Fruit fly (Drosophila melanogaster) whole organism, embryonic: ENCODE measurements around the gene Acp63F.

Experiments used
- CG10209 ChIP-seq: fragments of 200-800 bp; sonication (Bioruptor generic); optimal IDR thresholded peaks from 3 replicates; lab custom pipeline; 2017; ENCODE audit warnings: missing biosample characterization, mild to moderate bottlenecking, missing genetic modification characterization, missing genetic modification reagents
- CG10366 ChIP-seq: fragments of 200-800 bp; sonication (Bioruptor generic); IDR thresholded peaks from 2 replicates; pipeline ENCODE4 v1.3.6; 2022; ENCODE audit warnings: missing biosample characterization, missing genetic modification characterization
- CG11085 ChIP-seq: fragments of 200-800 bp; sonication (Bioruptor generic); IDR thresholded peaks from 2 replicates; pipeline ENCODE4 v1.3.6; 2022; ENCODE audit warnings: missing biosample characterization, missing genetic modification characterization
- CG12155 ChIP-seq: fragments of 200-800 bp; sonication (Bioruptor generic); optimal IDR thresholded peaks from 3 replicates; lab custom pipeline; 2016; ENCODE audit warnings: missing biosample characterization, missing genetic modification characterization
- CG12299 ChIP-seq: fragments of 200-800 bp; sonication (Bioruptor generic); optimal IDR thresholded peaks from 2 replicates; lab custom pipeline; 2018; ENCODE audit warnings: missing biosample characterization, mild to moderate bottlenecking, missing genetic modification characterization
- CG12659 ChIP-seq: fragments of 200-800 bp; sonication (Bioruptor generic); optimal IDR thresholded peaks from 3 replicates; lab custom pipeline; 2017; ENCODE audit warnings: mild to moderate bottlenecking, missing biosample characterization, missing genetic modification reagents, missing genetic modification characterization
- CG13894 ChIP-seq: fragments of 200-800 bp; sonication (Bioruptor generic); optimal IDR thresholded peaks from 3 replicates; lab custom pipeline; 2018; ENCODE audit warnings: missing biosample characterization, mild to moderate bottlenecking, missing genetic modification characterization, moderate library complexity
- CG15269 ChIP-seq: fragments of 200-800 bp; sonication (Bioruptor generic); optimal IDR thresholded peaks from 2 replicates; lab custom pipeline; 2018; ENCODE audit warnings: missing biosample characterization, mild to moderate bottlenecking, missing genetic modification characterization, moderate library complexity
- CG17186 ChIP-seq: fragments of 200-800 bp; sonication (Bioruptor generic); optimal IDR thresholded peaks from 3 replicates; lab custom pipeline; 2017; ENCODE audit warnings: missing biosample characterization, missing genetic modification reagents, missing genetic modification characterization
- CG17385 ChIP-seq: fragments of 200-800 bp; sonication (Bioruptor generic); optimal IDR thresholded peaks from 3 replicates; lab custom pipeline; 2018; ENCODE audit warnings: missing biosample characterization, mild to moderate bottlenecking, missing genetic modification characterization
- CG2116 ChIP-seq: fragments of 200-800 bp; sonication (Bioruptor generic); optimal IDR thresholded peaks from 3 replicates; lab custom pipeline; 2018; ENCODE audit warnings: missing biosample characterization, mild to moderate bottlenecking, missing genetic modification characterization
- CG2202 ChIP-seq: fragments of 200-800 bp; sonication (Bioruptor generic); optimal IDR thresholded peaks from 2 replicates; lab custom pipeline; 2018; ENCODE audit warnings: missing biosample characterization, mild to moderate bottlenecking, missing genetic modification characterization
- CG2712 ChIP-seq: fragments of 200-800 bp; optimal IDR thresholded peaks from 3 replicates; lab custom pipeline; 2019; ENCODE audit warnings: missing biosample characterization, mild to moderate bottlenecking, missing genetic modification characterization, moderate library complexity
- CG31388 ChIP-seq: fragments of 200-800 bp; sonication (Bioruptor generic); optimal IDR thresholded peaks from 2 replicates; lab custom pipeline; 2016; ENCODE audit warnings: missing biosample characterization, missing genetic modification characterization
- CG3281 ChIP-seq: fragments of 200-800 bp; sonication (Bioruptor generic); optimal IDR thresholded peaks from 3 replicates; lab custom pipeline; 2017; ENCODE audit warnings: missing biosample characterization, mild to moderate bottlenecking, missing genetic modification characterization
- CG33213 ChIP-seq: fragments of 200-800 bp; sonication (Bioruptor generic); optimal IDR thresholded peaks from 3 replicates; lab custom pipeline; 2016; ENCODE audit warnings: missing biosample characterization, missing genetic modification characterization
- CG3726 ChIP-seq: fragments of 200-800 bp; sonication (Bioruptor generic); IDR thresholded peaks from 3 replicates; pipeline ENCODE4, ENCODE4 v1.3.6; 2022; ENCODE audit warnings: missing biosample characterization, missing genetic modification characterization
- CG5180 ChIP-seq: fragments of 200-800 bp; sonication (Bioruptor generic); optimal IDR thresholded peaks from 3 replicates; lab custom pipeline; 2017; ENCODE audit warnings: missing biosample characterization, missing genetic modification characterization, mild to moderate bottlenecking, moderate library complexity, missing genetic modification reagents
- CG6254 ChIP-seq: fragments of 200-800 bp; sonication (Bioruptor generic); optimal IDR thresholded peaks from 3 replicates; lab custom pipeline; 2017; ENCODE audit warnings: mild to moderate bottlenecking, missing biosample characterization, missing genetic modification reagents, missing genetic modification characterization
- CG6813 ChIP-seq: fragments of 200-800 bp; sonication (Bioruptor generic); optimal IDR thresholded peaks from 2 replicates; lab custom pipeline; 2017; ENCODE audit warnings: missing biosample characterization, missing genetic modification characterization, mild to moderate bottlenecking, moderate library complexity, missing genetic modification reagents
- CG7372 ChIP-seq: fragments of 200-800 bp; sonication (Bioruptor generic); IDR thresholded peaks from 2 replicates; pipeline ENCODE4 v1.3.6; 2022; ENCODE audit warnings: missing biosample characterization, missing genetic modification characterization
- CG8290 ChIP-seq, 3 experiments: fragments of 200-800 bp; sonication (Bioruptor generic); optimal IDR thresholded peaks; 2 replicates each; lab custom pipeline; 2016 to 2019; ENCODE audit warnings: missing biosample characterization in 3 of 3, missing genetic modification characterization in 3 of 3, mild to moderate bottlenecking in 2 of 3, moderate library complexity in 1 of 3
- CG8359 ChIP-seq: fragments of 200-800 bp; sonication (Bioruptor generic); optimal IDR thresholded peaks from 2 replicates; lab custom pipeline; 2017; ENCODE audit warnings: missing biosample characterization, mild to moderate bottlenecking, missing genetic modification characterization, borderline replicate concordance
- CG9437 ChIP-seq: fragments of 200-800 bp; sonication (Bioruptor generic); optimal IDR thresholded peaks from 2 replicates; lab custom pipeline; 2018; ENCODE audit warnings: missing biosample characterization, mild to moderate bottlenecking, missing genetic modification characterization
- Chrac-16 ChIP-seq: fragments of 200-800 bp; sonication (Bioruptor generic); optimal IDR thresholded peaks from 3 replicates; lab custom pipeline; 2016; ENCODE audit warnings: missing biosample characterization, missing genetic modification characterization
- HLHmδ ChIP-seq: fragments of 200-800 bp; sonication (Bioruptor generic); optimal IDR thresholded peaks from 2 replicates; lab custom pipeline; 2018; ENCODE audit warnings: missing biosample characterization, mild to moderate bottlenecking, missing genetic modification characterization, moderate library complexity
- Meics ChIP-seq: fragments of 200-800 bp; sonication (Bioruptor generic); optimal IDR thresholded peaks from 2 replicates; lab custom pipeline; 2017; ENCODE audit warnings: missing biosample characterization, mild to moderate bottlenecking, missing genetic modification characterization
- Poxn ChIP-seq: fragments of 200-800 bp; sonication (Bioruptor generic); IDR thresholded peaks from 2 replicates; pipeline ENCODE4 v1.3.6; 2022; ENCODE audit warnings: missing biosample characterization, missing genetic modification characterization
- Ptx1 ChIP-seq: fragments of 200-800 bp; sonication (Bioruptor generic); IDR thresholded peaks from 2 replicates; pipeline ENCODE4 v1.3.6; 2022; ENCODE audit warnings: missing biosample characterization, missing genetic modification characterization
- Sox100B ChIP-seq: fragments of 200-800 bp; sonication (Bioruptor generic); optimal IDR thresholded peaks from 3 replicates; lab custom pipeline; 2018; ENCODE audit warnings: missing biosample characterization, mild to moderate bottlenecking, missing genetic modification characterization
- Xrp1 ChIP-seq: fragments of 200-800 bp; sonication (Bioruptor generic); IDR thresholded peaks from 2 replicates; pipeline ENCODE4 v1.3.6; 2022; ENCODE audit warnings: missing biosample characterization, missing genetic modification characterization
- ac ChIP-seq: fragments of 200-800 bp; sonication (Bioruptor generic); optimal IDR thresholded peaks from 3 replicates; lab custom pipeline; 2017; ENCODE audit warnings: missing biosample characterization, mild to moderate bottlenecking, missing genetic modification characterization
- ato ChIP-seq: fragments of 200-800 bp; sonication (Bioruptor generic); IDR thresholded peaks from 2 replicates; pipeline ENCODE4 v1.3.6; 2022; ENCODE audit warnings: missing biosample characterization, missing genetic modification characterization; ENCODE audit not compliant: partially characterized antibody
- bowl ChIP-seq: fragments of 200-800 bp; sonication (Bioruptor generic); IDR thresholded peaks from 2 replicates; pipeline ENCODE4 v1.3.6; 2022; ENCODE audit warnings: missing biosample characterization, missing genetic modification characterization
- btn ChIP-seq: fragments of 200-800 bp; sonication (Bioruptor generic); optimal IDR thresholded peaks from 2 replicates; lab custom pipeline; 2016; ENCODE audit warnings: missing biosample characterization, missing genetic modification characterization
- dpn ChIP-seq, 2 experiments: fragments of 200-800 bp; sonication (Bioruptor generic); optimal IDR thresholded peaks; 3 replicates each; lab custom pipeline; 2016; ENCODE audit warnings: missing biosample characterization in 2 of 2, missing genetic modification characterization in 2 of 2
- ftz-f1 ChIP-seq: fragments of 200-800 bp; sonication (Bioruptor generic); optimal IDR thresholded peaks from 2 replicates; lab custom pipeline; 2016; ENCODE audit warnings: missing biosample characterization, missing genetic modification characterization
- fu2 ChIP-seq: fragments of 200-800 bp; sonication (Bioruptor generic); optimal IDR thresholded peaks from 2 replicates; lab custom pipeline; 2016; ENCODE audit warnings: missing biosample characterization, missing genetic modification characterization
- gcm2 ChIP-seq: fragments of 200-800 bp; sonication (Bioruptor generic); optimal IDR thresholded peaks from 2 replicates; lab custom pipeline; 2016; ENCODE audit warnings: missing biosample characterization, missing genetic modification characterization
- gro ChIP-seq: fragments of 200-800 bp; sonication (Bioruptor generic); optimal IDR thresholded peaks from 2 replicates; lab custom pipeline; 2016; ENCODE audit warnings: missing biosample characterization, missing genetic modification characterization
- ken ChIP-seq: fragments of 200-800 bp; sonication (Bioruptor generic); IDR thresholded peaks from 3 replicates; pipeline ENCODE4 v1.3.6; 2022; ENCODE audit warnings: missing biosample characterization, missing genetic modification characterization
- maf-S ChIP-seq: fragments of 200-800 bp; sonication (Bioruptor generic); optimal IDR thresholded peaks from 2 replicates; lab custom pipeline; 2016; ENCODE audit warnings: missing biosample characterization, missing genetic modification characterization
- pfk ChIP-seq: fragments of 200-800 bp; sonication (Bioruptor generic); optimal IDR thresholded peaks from 2 replicates; lab custom pipeline; 2018; ENCODE audit warnings: missing biosample characterization, mild to moderate bottlenecking, missing genetic modification characterization, moderate library complexity
- pnt ChIP-seq: fragments of 200-800 bp; sonication (Bioruptor generic); optimal IDR thresholded peaks from 3 replicates; lab custom pipeline; 2016; ENCODE audit warnings: missing biosample characterization, missing genetic modification characterization
- ro ChIP-seq: fragments of 200-800 bp; sonication (Bioruptor generic); IDR thresholded peaks from 2 replicates; pipeline ENCODE4 v1.3.6; 2022; ENCODE audit warnings: missing biosample characterization, missing genetic modification characterization
- sna ChIP-seq: fragments of 200-800 bp; sonication (Bioruptor generic); IDR thresholded peaks from 2 replicates; pipeline ENCODE4 v1.3.6; 2022; ENCODE audit warnings: missing biosample characterization, missing genetic modification characterization; ENCODE audit not compliant: partially characterized antibody
- sob ChIP-seq: fragments of 200-800 bp; sonication (Bioruptor generic); IDR thresholded peaks from 2 replicates; pipeline ENCODE4 v1.3.6; 2022; ENCODE audit warnings: missing biosample characterization, missing genetic modification characterization
- stc ChIP-seq: fragments of 200-800 bp; sonication (Bioruptor generic); IDR thresholded peaks from 2 replicates; pipeline ENCODE4 v1.3.6; 2022; ENCODE audit warnings: missing biosample characterization, missing genetic modification characterization
- tx ChIP-seq: fragments of 200-800 bp; sonication (Bioruptor generic); optimal IDR thresholded peaks from 2 replicates; lab custom pipeline; 2016; ENCODE audit warnings: missing biosample characterization, missing genetic modification characterization
- zen ChIP-seq: fragments of 200-800 bp; sonication (Bioruptor generic); optimal IDR thresholded peaks from 3 replicates; lab custom pipeline; 2018; ENCODE audit warnings: missing biosample characterization, mild to moderate bottlenecking, missing genetic modification characterization, moderate library complexity

The Acp63F gene

DNA sequence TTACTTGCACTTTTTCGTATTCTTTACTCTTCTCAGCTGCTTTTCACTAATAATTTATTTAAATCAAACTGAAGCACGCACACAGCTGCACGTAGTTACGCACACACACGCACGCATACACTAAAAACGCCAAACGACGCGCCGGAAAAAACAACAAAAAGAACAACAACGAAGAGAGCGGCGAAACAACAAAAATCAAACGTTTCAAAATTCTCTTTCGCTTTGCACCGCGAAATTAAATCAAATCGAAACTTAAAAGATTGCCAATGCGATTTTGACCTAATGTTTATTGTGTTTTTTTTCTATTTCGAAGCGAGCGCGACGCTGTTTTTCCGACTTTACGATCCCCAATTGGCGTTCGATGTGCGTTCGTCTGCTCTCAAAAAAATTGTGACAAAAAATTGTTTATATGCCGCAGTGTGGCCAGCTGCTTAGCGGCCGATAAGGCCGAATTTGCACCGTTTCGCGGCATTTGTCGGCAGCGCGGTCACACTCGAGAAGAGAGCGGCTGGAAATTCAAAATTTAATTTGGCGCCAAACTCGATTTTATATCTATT is 28.5 kb downstream of the Acp63F start (continued):
- TF ChIP-seq dpn (GFP tag; optimal IDR thresholded peaks at IDR 0.05; lab: Kevin White, UChicago) (no peak), bowl (0 out of 2 replicates have a peak, but pooled peaks have one; percentile 6), CG2116 (peak; percentile 47), tx (GFP tag; lab: Kevin White, UChicago) (no peak), CG12299 (tag; lab: Kevin White, UChicago) (peak; percentile 84), maf-S (GFP tag; lab: Kevin White, UChicago) (no peak), CG8359 (GFP tag; lab: Kevin White, UChicago) (no peak), CG15269 (tag; lab: Kevin White, UChicago) (no peak), gro (GFP tag; lab: Kevin White, UChicago) (peak; percentile 11), sna (no peak; the same call in 1 of the 2 replicates), fu2 (GFP tag; lab: Kevin White, UChicago) (no peak), ftz-f1 (no peak), ro (no peak), Poxn (no peak), CG2712 (tag; lab: Kevin White, UChicago) (peak; percentile 32), CG33213 (GFP tag; lab: Kevin White, UChicago) (peak; percentile 23), CG17385 (GFP tag; lab: Kevin White, UChicago) (peak; percentile 32), Xrp1 (GFP tag; lab: Robert Waterston, UW) (no peak), CG12659 (GFP tag; lab: Kevin White, UChicago) (peak; percentile 45), CG6813 (GFP tag; lab: Kevin White, UChicago) (no peak), Chrac-16 (GFP tag; lab: Kevin White, UChicago) (no peak), CG3281 (GFP tag; lab: Kevin White, UChicago) (peak; percentile 29), ac (GFP tag; lab: Kevin White, UChicago) (no peak), stc (GFP tag; lab: Robert Waterston, UW) (no peak), btn (GFP tag; lab: Kevin White, UChicago) (no peak), CG2202 (tag; lab: Kevin White, UChicago) (peak; percentile 33), CG13894 (peak; percentile 13), CG7372 (GFP tag; lab: Robert Waterston, UW) (no peak), ken (GFP tag; lab: Robert Waterston, UW) (no peak), Sox100B (GFP tag; lab: Kevin White, UChicago) (no peak), CG10366 (GFP tag; lab: Robert Waterston, UW) (no peak), ato (GFP tag; lab: Robert Waterston, UW) (peak; percentile 36; the same call in 1 of the 2 replicates), HLHmδ (GFP tag; lab: Kevin White, UChicago) (peak; percentile 62), CG31388 (GFP tag; lab: Kevin White, UChicago) (no peak), CG5180 (GFP tag; lab: Kevin White, UChicago) (no peak), Meics (GFP tag; lab: Kevin White, UChicago) (peak; percentile 9), zen (tag; lab: Kevin White, UChicago) (no peak), Ptx1 (GFP tag; lab: Robert Waterston, UW) (no peak), CG6254 (peak; percentile 32), gcm2 (GFP tag; lab: Kevin White, UChicago) (peak; percentile 63), CG17186 (GFP tag; lab: Kevin White, UChicago) (peak; percentile 51), CG11085 (no peak), CG3726 (GFP tag; lab: Robert Waterston, UW) (no peak), CG10209 (GFP tag; lab: Kevin White, UChicago) (peak; percentile 7), sob (GFP tag; lab: Robert Waterston, UW) (peak; percentile 46; the same call in 1 of the 2 replicates), pfk (no peak), CG12155 (GFP tag; lab: Kevin White, UChicago) (no peak), CG9437 (no peak), pnt (GFP tag; lab: Kevin White, UChicago) (no peak), CG8290 (GFP tag; optimal IDR thresholded peaks at IDR 0.05; lab: Kevin White, UChicago) (no peak), CG8290 (tag; optimal IDR thresholded peaks at IDR 0.05; lab: Kevin White, UChicago) (peak in 1 of 2 experiments; percentile 79)
